Fruit fly (Drosophila melanogaster) whole organism, embryonic: ENCODE measurements around the gene CG5096.
A peak's percentile ranks its signal among the peaks of the same experiment; 100 is the strongest.

ENCODE experiments used
- CG13775 ChIP-seq: fragments of 200-800 bp; sonication (Bioruptor generic); optimal IDR thresholded peaks from 3 replicates; lab custom pipeline; 2017; ENCODE audit warnings: missing biosample characterization, mild to moderate bottlenecking, missing genetic modification characterization
- CG14667 ChIP-seq: fragments of 200-800 bp; sonication (Bioruptor generic); IDR thresholded peaks from 2 replicates; pipeline ENCODE4 v1.3.6; 2022; ENCODE audit warnings: missing biosample characterization, missing genetic modification characterization
- CG7271 ChIP-seq: fragments of 200-800 bp; sonication (Bioruptor generic); optimal IDR thresholded peaks from 2 replicates; lab custom pipeline; 2018; ENCODE audit warnings: missing biosample characterization, mild to moderate bottlenecking, missing genetic modification characterization, moderate library complexity
- CG7839 ChIP-seq: fragments of 200-800 bp; sonication (Bioruptor generic); optimal IDR thresholded peaks from 3 replicates; lab custom pipeline; 2018; ENCODE audit warnings: missing biosample characterization, mild to moderate bottlenecking, missing genetic modification characterization, moderate library complexity
- CG8281 ChIP-seq: fragments of 200-800 bp; sonication (Bioruptor generic); optimal IDR thresholded peaks from 2 replicates; lab custom pipeline; 2018; ENCODE audit warnings: missing biosample characterization, mild to moderate bottlenecking, missing genetic modification characterization, moderate library complexity
- Doc3 ChIP-seq: fragments of 200-800 bp; sonication (Bioruptor generic); IDR thresholded peaks from 3 replicates; pipeline ENCODE4 v1.3.6; 2022; ENCODE audit warnings: missing biosample characterization, missing genetic modification characterization; ENCODE audit not compliant: partially characterized antibody
- Eip74EF ChIP-seq, 2 experiments: fragments of 200-800 bp in 1 of 2; fragments of >200 bp in 1 of 2; sonication (Bioruptor generic) in 1 of 2; optimal IDR thresholded peaks; 2 replicates each; lab custom pipeline; 2017 to 2019; ENCODE audit warnings: missing biosample characterization in 2 of 2, missing genetic modification characterization in 2 of 2, mild to moderate bottlenecking in 1 of 2, moderate library complexity in 1 of 2
- lola ChIP-seq, 3 experiments: fragments of >200 bp in 2 of 3; fragments of 200-800 bp in 1 of 3; sonication (Bioruptor generic) in 1 of 3; optimal IDR thresholded peaks; 2 replicates each; lab custom pipeline; 2017 to 2019; ENCODE audit warnings: missing biosample characterization in 3 of 3, missing genetic modification characterization in 3 of 3, mild to moderate bottlenecking in 1 of 3, moderate library complexity in 1 of 3
- tna ChIP-seq: fragments of 200-800 bp; sonication (Bioruptor generic); IDR thresholded peaks from 2 replicates; pipeline ENCODE4 v1.3.6; 2022; ENCODE audit warnings: missing biosample characterization, missing genetic modification characterization; ENCODE audit not compliant: partially characterized antibody
- ttk ChIP-seq: fragments of 200-800 bp; sonication (Bioruptor generic); IDR thresholded peaks from 2 replicates; pipeline ENCODE4 v2.1.2; 2022; ENCODE audit warnings: missing biosample characterization, missing genetic modification characterization

dm6 chr2L:10422643-10423606 lies 40.9 kb downstream of the CG5096 start, which contains the start of the genes pie and Wdfy2:
- no peak for TF ChIP-seq CG7839
- TF ChIP-seq Eip74EF (GFP tag; optimal IDR thresholded peaks at IDR 0.05; lab: Kevin White, UChicago), result peak in 1 of 2 experiments; percentile 88
- TF ChIP-seq CG14667 (GFP tag; lab: Robert Waterston, UW), result no peak
- TF ChIP-seq ttk (GFP tag; lab: Robert Waterston, UW), result no peak
- TF ChIP-seq CG8281, result no peak
- TF ChIP-seq CG13775, result no peak
- no peak for TF ChIP-seq tna (GFP tag; lab: Robert Waterston, UW)
- peak in 2 of 3 experiments; percentile 14 to 94 for TF ChIP-seq lola (GFP tag; optimal IDR thresholded peaks at IDR 0.05; lab: Kevin White, UChicago)
- TF ChIP-seq CG7271 (tag; lab: Kevin White, UChicago), result no peak
- no peak for TF ChIP-seq Doc3 (GFP tag; lab: Robert Waterston, UW)
